Fruit fly (Drosophila melanogaster) S2 (cell line): ENCODE results near the gene hth.

Experiments
- CG8478 ChIP-seq: fragments of >200 bp; optimal IDR thresholded peaks from 2 replicates; lab custom pipeline; 2018
- CTCF ChIP-seq, 2 experiments: fragments of >200 bp; optimal IDR thresholded peaks; 2 replicates each; lab custom pipeline; 2018

- no peak for TF ChIP-seq CG8478 (lab: Kevin White, UChicago)
- TF ChIP-seq CTCF (optimal IDR thresholded peaks at IDR 0.05; lab: Kevin White, UChicago), result peak; percentile 92 to 97
Observed at dm6 chr3R:10664942-10665341, 25.6 kb upstream of the hth start.
